Worm (Caenorhabditis elegans) whole organism, young adult: ENCODE measurements around the gene Y54G2A.7.

Experiments
- B0019.2 ChIP-seq: fragments of 200-800 bp; sonication (Bioruptor generic); conservative IDR thresholded peaks from 2 replicates; pipeline ENCODE4 v1.3.6; 2022; ENCODE audit warnings: missing genetic modification reagents, missing genetic modification characterization, missing compliant biosample characterization
- F33H1.4 ChIP-seq: fragments of 200-800 bp; sonication (Bioruptor generic); IDR thresholded peaks from 2 replicates; pipeline ENCODE4 v1.3.6; 2022; ENCODE audit warnings: missing genetic modification reagents, missing genetic modification characterization, missing compliant biosample characterization
- F52B5.7 ChIP-seq: sonication (generic microtip); optimal IDR thresholded peaks from 2 replicates; lab custom pipeline; 2016; ENCODE audit warnings: mild to moderate bottlenecking, missing genetic modification characterization, missing compliant biosample characterization
- F57A8.1 ChIP-seq: fragments of 200-800 bp; sonication (Bioruptor generic); optimal IDR thresholded peaks from 2 replicates; lab custom pipeline; 2018; ENCODE audit warnings: mild to moderate bottlenecking, missing genetic modification characterization, moderate library complexity, missing compliant biosample characterization
- K11D2.4 ChIP-seq: fragments of 200-800 bp; sonication (Bioruptor generic); IDR thresholded peaks from 2 replicates; pipeline ENCODE4 v1.3.6; 2022; ENCODE audit warnings: missing genetic modification reagents, missing genetic modification characterization, missing compliant biosample characterization
- T26A5.8 ChIP-seq: sonication (generic microtip); optimal IDR thresholded peaks from 2 replicates; lab custom pipeline; 2016; ENCODE audit warnings: missing genetic modification characterization, missing compliant biosample characterization
- akir-1 ChIP-seq: fragments of 200-800 bp; sonication (Bioruptor generic); optimal IDR thresholded peaks from 2 replicates; lab custom pipeline; 2018; ENCODE audit warnings: mild to moderate bottlenecking, missing genetic modification characterization, moderate library complexity, missing compliant biosample characterization
- aptf-2 ChIP-seq: fragments of 200-800 bp; sonication (Bioruptor generic); conservative IDR thresholded peaks from 2 replicates; pipeline ENCODE4 v1.3.6; 2022; ENCODE audit warnings: missing genetic modification reagents, missing genetic modification characterization, missing compliant biosample characterization
- atf-7 ChIP-seq: sonication (generic microtip); optimal IDR thresholded peaks from 2 replicates; lab custom pipeline; 2017; ENCODE audit warnings: mild to moderate bottlenecking, missing genetic modification characterization, missing compliant biosample characterization
- attf-5 ChIP-seq: fragments of 200-800 bp; sonication (Bioruptor generic); optimal IDR thresholded peaks from 2 replicates; lab custom pipeline; 2018; ENCODE audit warnings: mild to moderate bottlenecking, missing genetic modification characterization, missing compliant biosample characterization
- bed-1 ChIP-seq: fragments of 200-800 bp; sonication (Bioruptor generic); IDR thresholded peaks from 2 replicates; pipeline ENCODE4 v1.3.6; 2022; ENCODE audit warnings: missing genetic modification reagents, missing genetic modification characterization, missing compliant biosample characterization
- ccch-3 ChIP-seq: fragments of 200-800 bp; sonication (Bioruptor generic); optimal IDR thresholded peaks from 2 replicates; lab custom pipeline; 2018; ENCODE audit warnings: mild to moderate bottlenecking, missing genetic modification characterization, missing compliant biosample characterization
- ceh-79 ChIP-seq: sonication (generic microtip); optimal IDR thresholded peaks from 2 replicates; lab custom pipeline; 2017; ENCODE audit warnings: mild to moderate bottlenecking, missing genetic modification characterization, missing compliant biosample characterization
- die-1 ChIP-seq: sonication (generic microtip); optimal IDR thresholded peaks from 2 replicates; lab custom pipeline; 2016; ENCODE audit warnings: missing genotype, mild to moderate bottlenecking, missing genetic modification characterization, missing compliant biosample characterization
- dpl-1 ChIP-seq: fragments of 150-350 bp; optimal IDR thresholded peaks from 2 replicates; lab custom pipeline; 2014; ENCODE audit warnings: missing biosample characterization, missing genetic modification reagents, missing genetic modification characterization
- fkh-3 ChIP-seq: sonication (generic microtip); optimal IDR thresholded peaks from 2 replicates; lab custom pipeline; 2016; ENCODE audit warnings: mild to moderate bottlenecking, missing genetic modification characterization, missing compliant biosample characterization
- him-1 ChIP-seq: sonication (generic microtip); optimal IDR thresholded peaks from 2 replicates; lab custom pipeline; 2016; ENCODE audit warnings: missing genotype, missing genetic modification reagents, missing genetic modification characterization, missing compliant biosample characterization
- hlh-12 ChIP-seq: sonication (generic microtip); optimal IDR thresholded peaks from 2 replicates; lab custom pipeline; 2016; ENCODE audit warnings: missing genetic modification characterization, missing compliant biosample characterization
- hlh-26 ChIP-seq: fragments of 200-800 bp; sonication (Bioruptor generic); conservative IDR thresholded peaks from 2 replicates; pipeline ENCODE4 v1.3.6; 2022; ENCODE audit warnings: missing genetic modification reagents, missing genetic modification characterization, missing compliant biosample characterization
- lin-26 ChIP-seq: fragments of 200-800 bp; sonication (Bioruptor generic); IDR thresholded peaks from 2 replicates; pipeline ENCODE4 v1.3.6; 2022; ENCODE audit warnings: missing genetic modification reagents, missing genetic modification characterization, missing compliant biosample characterization
- lsl-1 ChIP-seq: fragments of 200-800 bp; sonication (Bioruptor generic); optimal IDR thresholded peaks from 2 replicates; lab custom pipeline; 2018; ENCODE audit warnings: mild to moderate bottlenecking, missing genetic modification characterization, moderate library complexity, missing compliant biosample characterization
- madf-10 ChIP-seq: sonication (generic microtip); optimal IDR thresholded peaks from 2 replicates; lab custom pipeline; 2016; ENCODE audit warnings: mild to moderate bottlenecking, missing genetic modification characterization, missing compliant biosample characterization
- madf-6 ChIP-seq: fragments of 200-800 bp; sonication (Bioruptor generic); IDR thresholded peaks from 2 replicates; pipeline ENCODE4 v1.3.6; 2022; ENCODE audit warnings: missing genetic modification reagents, missing genetic modification characterization, missing compliant biosample characterization
- madf-8 ChIP-seq: fragments of 200-800 bp; sonication (Bioruptor generic); conservative IDR thresholded peaks from 2 replicates; pipeline ENCODE4 v1.3.6; 2022; ENCODE audit warnings: missing genetic modification reagents, missing genetic modification characterization, missing compliant biosample characterization
- mcd-1 ChIP-seq: fragments of 200-800 bp; sonication (Bioruptor generic); IDR thresholded peaks from 2 replicates; pipeline ENCODE4 v1.3.6; 2022; ENCODE audit warnings: missing genetic modification reagents, missing genetic modification characterization, missing compliant biosample characterization
- nhr-179 ChIP-seq: sonication (generic microtip); optimal IDR thresholded peaks from 2 replicates; lab custom pipeline; 2016; ENCODE audit warnings: mild to moderate bottlenecking, missing genetic modification characterization, missing compliant biosample characterization
- nhr-80 ChIP-seq: sonication (generic microtip); optimal IDR thresholded peaks from 2 replicates; lab custom pipeline; 2016; ENCODE audit warnings: missing genetic modification characterization, missing compliant biosample characterization
- nhr-90 ChIP-seq: sonication (generic microtip); optimal IDR thresholded peaks from 2 replicates; lab custom pipeline; 2016; ENCODE audit warnings: missing genotype, mild to moderate bottlenecking, missing genetic modification characterization, missing compliant biosample characterization
- rcor-1 ChIP-seq: fragments of 200-800 bp; sonication (Bioruptor generic); IDR thresholded peaks from 2 replicates; pipeline ENCODE4 v1.3.6; 2022; ENCODE audit warnings: missing genetic modification reagents, missing genetic modification characterization, missing compliant biosample characterization
- snpc-1.1 ChIP-seq: sonication (generic microtip); optimal IDR thresholded peaks from 2 replicates; lab custom pipeline; 2017; ENCODE audit warnings: missing genetic modification characterization, mild to moderate bottlenecking, missing compliant biosample characterization, antibody characterized with exemption, moderate library complexity, missing genotype, missing genetic modification reagents; ENCODE audit not compliant: insufficient read depth
- snpc-1.3 ChIP-seq: sonication (generic microtip); optimal IDR thresholded peaks from 2 replicates; lab custom pipeline; 2017; ENCODE audit warnings: missing genetic modification characterization, mild to moderate bottlenecking, missing compliant biosample characterization, antibody characterized with exemption, moderate library complexity, missing genotype, missing genetic modification reagents; ENCODE audit not compliant: insufficient read depth
- snpc-3.4 ChIP-seq: sonication (generic microtip); optimal IDR thresholded peaks from 2 replicates; lab custom pipeline; 2017; ENCODE audit warnings: missing genetic modification characterization, mild to moderate bottlenecking, missing compliant biosample characterization, antibody characterized with exemption, moderate library complexity, missing genotype, missing genetic modification reagents
- snpc-4 ChIP-seq, 5 experiments: fragments of 150-350 bp in 1 of 5; sonication (generic microtip) in 4 of 5; optimal IDR thresholded peaks; 2 replicates each; lab custom pipeline; 2014 to 2018; ENCODE audit warnings: missing genetic modification characterization in 5 of 5, missing biosample characterization in 3 of 5, antibody characterized with exemption in 2 of 5, mild to moderate bottlenecking in 2 of 5, missing compliant biosample characterization in 2 of 5, missing genotype in 2 of 5, moderate library complexity in 2 of 5, missing genetic modification reagents in 1 of 5
- somi-1 ChIP-seq: fragments of 200-800 bp; sonication (Bioruptor generic); optimal IDR thresholded peaks from 2 replicates; lab custom pipeline; 2018; ENCODE audit warnings: mild to moderate bottlenecking, missing genetic modification characterization, missing compliant biosample characterization
- tbp1 ChIP-seq: fragments of 200-800 bp; sonication (Bioruptor generic); optimal IDR thresholded peaks from 2 replicates; lab custom pipeline; 2018; ENCODE audit warnings: mild to moderate bottlenecking, missing genetic modification characterization, missing compliant biosample characterization
- tbx-9 ChIP-seq: sonication (generic microtip); optimal IDR thresholded peaks from 2 replicates; lab custom pipeline; 2016; ENCODE audit warnings: borderline replicate concordance, missing genetic modification characterization, inconsistent platforms, missing compliant biosample characterization
- ztf-25 ChIP-seq: fragments of 200-800 bp; sonication (Bioruptor generic); IDR thresholded peaks from 2 replicates; pipeline ENCODE4 v1.3.6; 2022; ENCODE audit warnings: missing genetic modification reagents, missing genetic modification characterization, missing compliant biosample characterization
- ztf-6 ChIP-seq: fragments of 200-800 bp; sonication (Bioruptor generic); IDR thresholded peaks from 2 replicates; pipeline ENCODE4 v1.3.6; 2022; ENCODE audit warnings: missing genetic modification reagents, missing genetic modification characterization, missing compliant biosample characterization

Gene Y54G2A.7

ce11 chrIV:2823446-2823845 is 15.0 kb upstream of the Y54G2A.7 start, which contains the start of gene clec-80:
Gene clec-80 (plus strand): TSS chrIV:2823746.
- no peak for TF ChIP-seq ccch-3 (GFP tag; lab: Kevin White, UChicago)
- TF ChIP-seq die-1 (tag; lab: Kevin White, UChicago): no peak
- TF ChIP-seq madf-6 (GFP tag; lab: Robert Waterston, UW): no peak
- TF ChIP-seq K11D2.4: no peak
- no peak for TF ChIP-seq F52B5.7 (tag; lab: Kevin White, UChicago)
- TF ChIP-seq nhr-80 (tag; lab: Kevin White, UChicago): no peak
- TF ChIP-seq madf-10 (tag; lab: Kevin White, UChicago): no peak
- no peak for TF ChIP-seq B0019.2 (GFP tag; lab: Robert Waterston, UW)
- TF ChIP-seq F57A8.1 (GFP tag; lab: Kevin White, UChicago): no peak

ce11 chrIV:2825460-2826103 is 12.8 kb upstream of the Y54G2A.7 start:
- TF ChIP-seq hlh-12 (tag; lab: Kevin White, UChicago) (no peak), F33H1.4 (GFP tag; lab: Robert Waterston, UW) (no peak), tbp1 (GFP tag; lab: Kevin White, UChicago) (peak; percentile 37), snpc-4 (GFP tag; optimal IDR thresholded peaks at IDR 0.05; lab: Kevin White, UChicago) (peak; percentile 89), snpc-4 (tag; optimal IDR thresholded peaks at IDR 0.05; lab: Kevin White, UChicago) (peak; percentile 77 to 95 (median 90)), atf-7 (tag; lab: Kevin White, UChicago) (peak; percentile 3), snpc-3.4 (peak; percentile 76), snpc-1.3 (peak; percentile 45), him-1 (tag; lab: Kevin White, UChicago) (peak; percentile 83), lsl-1 (GFP tag; lab: Kevin White, UChicago) (peak; percentile 5), snpc-1.1 (tag; lab: Kevin White, UChicago) (peak; percentile 94)
- TF ChIP-seq, all 124 proteins: peak for 8

ce11 chrIV:2826335-2826734 is 12.1 kb upstream of the Y54G2A.7 start:
- TF ChIP-seq somi-1 (GFP tag; lab: Kevin White, UChicago) (no peak), nhr-80 (tag; lab: Kevin White, UChicago) (peak; percentile 58)

ce11 chrIV:2832587-2832986 is 5.8 kb upstream of the Y54G2A.7 start, which contains the start of the genes Y54G2A.48 and pudl-1:
Gene Y54G2A.48 (minus strand): TSS chrIV:2832687.
Gene pudl-1 (plus strand): TSS chrIV:2832906.
- TF ChIP-seq ztf-25: no peak
- TF ChIP-seq fkh-3: no peak
- TF ChIP-seq bed-1 (GFP tag; lab: Robert Waterston, UW): no peak
- TF ChIP-seq ceh-79 (tag; lab: Kevin White, UChicago): no peak
- TF ChIP-seq ztf-6 (GFP tag; lab: Robert Waterston, UW): no peak
- TF ChIP-seq tbx-9: no peak
- TF ChIP-seq lin-26 (GFP tag; lab: Robert Waterston, UW): no peak
- no peak for TF ChIP-seq rcor-1

- TF ChIP-seq akir-1 (GFP tag; lab: Kevin White, UChicago) (no peak), nhr-179 (tag; lab: Kevin White, UChicago) (no peak), mcd-1 (no peak), F33H1.4 (GFP tag; lab: Robert Waterston, UW) (no peak), snpc-3.4 (no peak), hlh-12 (tag; lab: Kevin White, UChicago) (no peak), K11D2.4 (no peak), nhr-90 (no peak), hlh-26 (no peak), F57A8.1 (GFP tag; lab: Kevin White, UChicago) (no peak), madf-10 (tag; lab: Kevin White, UChicago) (no peak), dpl-1 (GFP tag; lab: Kevin White, UChicago) (no peak), madf-6 (GFP tag; lab: Robert Waterston, UW) (no peak), lin-26 (GFP tag; lab: Robert Waterston, UW) (no peak), aptf-2 (GFP tag; lab: Robert Waterston, UW) (no peak), attf-5 (GFP tag; lab: Kevin White, UChicago) (no peak), madf-8 (GFP tag; lab: Robert Waterston, UW) (no peak), T26A5.8 (tag; lab: Kevin White, UChicago) (no peak)
Measured at ce11 chrIV:2834516-2834915, 3.9 kb upstream of the Y54G2A.7 start, which contains the start of gene pudl-2. Gene pudl-2 (plus strand): TSS chrIV:2834816.
